Worm (Caenorhabditis elegans) whole organism, L4/young adult: ENCODE measurements around the gene CD4.11.

Experiments
- W03F9.2 ChIP-seq: fragments of 150-350 bp; optimal IDR thresholded peaks from 2 replicates; lab custom pipeline; 2014; ENCODE audit warnings: missing biosample characterization, missing genetic modification characterization
- dao-5 ChIP-seq: sonication (generic microtip); optimal IDR thresholded peaks from 2 replicates; lab custom pipeline; 2016; ENCODE audit warnings: missing genotype, missing genetic modification characterization, moderate library complexity, missing compliant biosample characterization
- him-1 ChIP-seq: sonication (generic microtip); optimal IDR thresholded peaks from 2 replicates; lab custom pipeline; 2016; ENCODE audit warnings: missing genotype, missing genetic modification reagents, missing genetic modification characterization, missing compliant biosample characterization

The CD4.11 gene

DNA sequence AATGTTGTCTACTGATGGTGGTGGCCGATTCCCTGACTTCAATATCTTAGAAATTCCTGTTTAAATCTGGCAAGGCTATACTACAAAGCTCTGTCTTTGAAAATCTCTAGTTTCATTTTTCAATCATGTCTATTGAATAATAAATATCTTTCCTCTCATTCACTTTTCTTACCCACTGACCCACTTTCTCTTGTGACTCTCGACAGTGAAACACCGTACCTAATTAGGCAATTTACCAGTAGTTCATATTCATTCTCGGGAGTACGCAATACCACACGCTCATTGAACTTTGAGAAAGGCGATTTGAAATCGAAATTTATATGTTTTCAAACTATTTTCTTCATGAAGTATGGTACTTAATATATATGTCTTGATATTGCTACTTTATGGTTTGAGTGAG is at the start of gene CD4.11:
TSS of gene CD4.11 (plus strand) at position 301 of the 400 bp plus-strand sequence.
- TF ChIP-seq dao-5 (tag; lab: Kevin White, UChicago) (no peak), W03F9.2 (tag; lab: Kevin White, UChicago) (no peak), him-1 (no peak)

DNA sequence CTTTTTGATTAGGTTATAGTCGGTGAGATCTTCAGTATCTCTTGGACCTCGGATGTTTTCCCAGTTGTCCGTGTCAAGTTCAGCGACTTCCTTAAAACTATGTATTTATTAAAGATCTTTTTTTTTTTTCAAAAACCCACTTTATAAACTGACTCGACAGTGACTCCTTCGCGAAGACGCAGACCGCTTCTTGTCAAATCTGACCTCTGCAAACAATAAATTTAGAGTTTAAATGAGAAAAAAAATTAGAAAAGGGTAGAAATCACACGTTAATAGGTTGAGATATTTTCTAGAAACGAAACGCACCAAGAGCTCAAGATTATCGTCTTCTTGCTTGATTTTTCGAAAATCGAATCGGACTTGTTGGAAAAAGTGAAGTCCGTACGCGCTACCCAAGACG is 49.2 kb upstream of the CD4.11 start, which contains the start of gene C24G6.8:
TSS of gene C24G6.8 (minus strand) at position 101 of the 400 bp plus-strand sequence.
- TF ChIP-seq him-1 (no peak), W03F9.2 (tag; lab: Kevin White, UChicago) (no peak), dao-5 (tag; lab: Kevin White, UChicago) (no peak)

DNA sequence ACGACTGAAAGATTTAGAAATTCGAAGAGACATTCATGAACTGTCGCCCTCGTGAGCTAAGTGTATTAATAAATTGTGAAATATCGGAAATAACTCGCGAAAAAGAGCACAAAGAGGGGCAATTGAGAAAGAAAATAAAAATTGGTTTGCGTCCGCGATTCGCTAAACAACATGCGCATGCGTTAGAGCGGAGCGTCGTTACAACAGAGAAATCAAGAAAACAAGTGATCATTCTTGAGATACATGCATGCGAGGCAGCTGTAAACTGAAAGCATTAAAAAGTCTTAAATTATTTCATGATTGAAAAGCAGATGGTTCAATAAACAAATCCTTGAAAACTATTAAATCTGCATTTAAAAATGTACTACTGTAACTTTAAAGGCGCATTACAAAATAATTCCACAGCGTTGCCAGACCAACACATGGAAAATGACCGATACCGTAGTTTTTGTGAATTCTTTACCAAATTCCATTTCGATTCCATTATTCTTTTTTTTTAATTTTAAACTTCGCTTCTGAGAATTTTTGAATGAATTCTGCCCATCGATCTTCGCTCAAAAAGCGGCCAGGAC is 48.6 kb upstream of the CD4.11 start, which contains the start of the genes cox-16 and syp-2:
TSS of gene cox-16 (minus strand) at position 4 of the 572 bp plus-strand sequence.
TSS of gene syp-2 (plus strand) at position 248 of the 572 bp plus-strand sequence.
- no peak for TF ChIP-seq dao-5 (tag; lab: Kevin White, UChicago)
- peak; percentile 35 for TF ChIP-seq W03F9.2 (tag; lab: Kevin White, UChicago)
- no peak for TF ChIP-seq him-1

DNA sequence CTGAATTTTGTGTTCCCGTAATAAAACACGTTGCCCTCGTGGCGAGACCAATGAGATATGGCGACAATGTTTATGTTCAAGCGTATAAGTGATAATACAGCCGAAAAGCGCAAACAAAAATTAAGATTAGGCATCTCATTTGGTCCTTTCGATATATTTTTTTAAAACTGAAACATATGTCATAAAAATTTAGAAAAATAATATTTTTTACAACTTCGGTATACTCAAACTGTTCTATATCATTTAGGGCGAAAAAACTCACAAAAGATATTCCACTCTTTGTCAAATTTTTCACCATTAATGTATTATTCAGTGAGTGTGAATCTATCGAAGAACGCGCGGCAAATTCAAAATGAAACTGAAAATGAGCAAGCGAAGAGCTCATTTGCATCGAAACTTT is 46.4 kb upstream of the CD4.11 start, which contains the start of gene cft-1:
TSS of gene cft-1 (plus strand) at position 301 of the 400 bp plus-strand sequence.
- TF ChIP-seq W03F9.2 (tag; lab: Kevin White, UChicago), result no peak
- no peak for TF ChIP-seq him-1
- TF ChIP-seq dao-5 (tag; lab: Kevin White, UChicago), result no peak

DNA sequence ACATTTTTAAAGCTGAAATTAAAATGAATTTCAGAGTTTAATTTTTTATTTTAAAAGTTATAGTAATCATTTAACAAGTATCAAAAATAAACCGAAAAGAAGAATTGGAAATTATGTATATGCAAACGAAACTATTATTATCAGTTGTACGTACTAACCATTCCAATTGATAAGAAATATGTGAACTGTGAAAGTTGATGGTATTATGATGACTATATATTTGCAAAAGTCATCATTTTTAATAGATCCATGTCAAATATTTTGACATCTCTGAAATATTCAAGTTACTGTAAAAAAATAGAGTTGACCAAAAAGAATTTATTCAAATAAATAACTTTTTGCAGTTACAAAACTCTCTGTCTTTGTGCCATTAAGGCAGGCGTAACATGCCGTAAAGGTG is 36.9 kb upstream of the CD4.11 start, which contains the start of gene ugt-48:
TSS of gene ugt-48 (minus strand) at position 12 of the 400 bp plus-strand sequence.
- TF ChIP-seq dao-5 (tag; lab: Kevin White, UChicago), result no peak
- no peak for TF ChIP-seq him-1
- TF ChIP-seq W03F9.2 (tag; lab: Kevin White, UChicago), result no peak

DNA sequence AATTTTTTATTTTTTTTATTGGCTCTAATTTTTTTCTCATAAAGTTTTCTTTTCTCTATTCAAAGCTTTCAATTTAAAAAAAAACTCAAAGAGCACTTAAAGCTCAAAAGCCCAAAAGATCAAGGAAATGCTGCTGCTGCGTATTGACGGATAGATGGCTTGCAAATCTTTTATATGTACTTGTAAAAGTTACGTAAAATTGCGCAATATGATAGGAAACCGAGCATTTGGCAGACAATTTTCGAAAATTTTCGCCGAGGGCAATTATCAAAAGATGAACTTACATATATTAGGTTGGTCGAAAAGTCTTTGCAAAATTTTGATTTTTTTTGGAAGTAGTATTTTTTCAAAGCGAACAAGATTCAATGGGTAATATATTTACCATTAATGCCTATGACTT is 36.4 kb upstream of the CD4.11 start:
- no peak for TF ChIP-seq dao-5 (tag; lab: Kevin White, UChicago)
- no peak for TF ChIP-seq W03F9.2 (tag; lab: Kevin White, UChicago)
- no peak for TF ChIP-seq him-1

DNA sequence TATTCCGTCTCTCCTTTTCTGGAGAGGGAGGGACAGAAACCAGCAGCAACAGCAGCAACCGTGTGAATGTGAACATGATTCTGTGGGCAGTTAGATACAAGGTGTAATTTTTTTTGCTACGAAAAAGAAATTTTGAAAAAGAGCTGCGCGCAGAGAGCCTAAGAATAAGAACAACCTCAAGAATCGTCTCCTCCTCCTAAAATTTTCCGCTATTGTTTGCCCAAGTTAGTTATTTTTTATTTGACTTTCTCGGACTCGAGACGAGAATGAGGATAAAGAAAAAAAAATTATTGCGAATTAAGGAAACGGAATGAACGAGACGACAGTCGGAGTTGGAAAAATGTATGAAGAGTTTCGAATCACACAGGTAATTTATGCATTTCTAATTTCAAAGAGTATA is 26.3 kb upstream of the CD4.11 start, which contains the start of gene glb-5:
TSS of gene glb-5 (plus strand) at position 301 of the 400 bp plus-strand sequence.
- TF ChIP-seq W03F9.2 (tag; lab: Kevin White, UChicago), result no peak
- no peak for TF ChIP-seq dao-5 (tag; lab: Kevin White, UChicago)
- TF ChIP-seq him-1, result no peak

DNA sequence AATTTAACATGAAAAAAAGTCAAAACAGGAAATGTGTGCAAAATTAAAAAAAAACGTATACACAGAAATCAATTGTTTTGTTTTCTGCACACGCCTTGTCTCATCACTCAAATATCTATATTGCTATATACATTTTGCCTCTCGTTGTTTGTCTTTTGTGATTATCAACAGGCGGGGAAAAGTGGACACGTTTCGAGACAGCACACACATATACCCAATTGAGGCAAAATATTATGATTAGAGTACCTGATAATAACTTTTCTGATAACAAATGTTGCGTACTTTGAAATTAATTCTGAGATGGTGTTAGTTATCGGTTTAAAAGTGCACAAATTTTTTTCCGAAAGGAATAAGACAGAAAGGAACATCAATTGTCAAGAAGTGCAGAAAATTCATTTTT is 25.1 kb upstream of the CD4.11 start:
- TF ChIP-seq him-1 (no peak), W03F9.2 (tag; lab: Kevin White, UChicago) (no peak), dao-5 (tag; lab: Kevin White, UChicago) (no peak)

DNA sequence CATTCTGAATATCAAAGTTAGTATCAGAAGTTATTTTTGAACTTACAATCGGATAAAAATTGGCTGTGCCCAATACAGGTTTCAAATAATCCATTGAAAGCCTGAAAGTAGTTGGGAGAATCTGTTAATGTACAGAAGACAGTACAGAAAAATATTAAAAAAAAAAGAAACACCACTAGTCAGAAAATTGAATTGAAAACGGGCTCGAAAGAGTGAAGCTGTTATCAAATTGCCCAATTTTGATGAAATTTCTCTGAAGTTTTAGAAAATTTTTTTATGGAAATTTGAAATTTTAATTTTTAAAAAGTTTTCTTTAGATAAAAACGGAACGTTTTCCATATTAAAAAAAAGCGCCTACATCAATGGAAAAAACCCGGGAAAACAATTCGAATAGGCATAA is 17.8 kb upstream of the CD4.11 start, which contains the start of gene C18C4.7:
TSS of gene C18C4.7 (minus strand) at position 101 of the 400 bp plus-strand sequence.
- TF ChIP-seq dao-5 (tag; lab: Kevin White, UChicago) (no peak), W03F9.2 (tag; lab: Kevin White, UChicago) (no peak), him-1 (no peak)

DNA sequence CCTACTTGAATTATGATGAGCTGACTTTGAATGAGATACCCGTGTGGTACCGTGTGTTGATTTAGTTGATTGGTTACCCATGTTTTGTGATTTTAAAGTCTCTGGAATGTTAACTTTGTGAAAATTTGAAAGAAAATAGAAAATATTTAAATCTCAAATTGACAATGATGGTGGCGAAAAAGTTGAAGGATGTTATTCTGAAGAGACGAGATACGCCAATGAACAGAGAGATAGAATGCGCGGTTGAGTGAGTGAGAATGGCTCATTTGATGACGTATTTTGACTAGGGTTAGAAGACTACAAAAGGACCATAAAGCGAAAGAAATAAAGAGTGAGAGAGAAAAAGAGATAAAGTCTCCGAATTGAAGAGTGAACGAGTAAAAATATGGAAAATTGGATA is 14.5 kb upstream of the CD4.11 start, which contains the start of gene glb-6:
TSS of gene glb-6 (minus strand) at position 101 of the 400 bp plus-strand sequence.
- no peak for TF ChIP-seq dao-5 (tag; lab: Kevin White, UChicago)
- TF ChIP-seq him-1, result no peak
- TF ChIP-seq W03F9.2 (tag; lab: Kevin White, UChicago), result no peak

DNA sequence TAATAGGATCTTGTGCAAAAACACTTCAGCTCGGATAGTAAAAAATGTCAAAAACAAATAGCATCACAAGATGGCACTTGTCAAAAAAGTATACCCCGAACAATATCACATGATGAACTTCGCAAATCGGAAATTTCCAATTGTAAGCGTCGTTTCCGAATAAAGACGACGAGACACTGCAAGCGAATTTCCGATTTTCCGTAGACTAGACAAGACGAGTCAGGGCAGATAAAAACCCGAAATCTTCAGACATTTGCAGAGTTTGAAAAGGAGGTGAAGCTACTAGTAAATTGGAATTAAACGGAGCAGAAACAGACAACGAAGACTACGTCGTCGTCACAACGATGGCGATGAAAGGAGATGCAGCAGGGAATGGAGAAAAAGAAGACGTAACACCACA is 13.2 kb upstream of the CD4.11 start:
- no peak for TF ChIP-seq him-1

DNA sequence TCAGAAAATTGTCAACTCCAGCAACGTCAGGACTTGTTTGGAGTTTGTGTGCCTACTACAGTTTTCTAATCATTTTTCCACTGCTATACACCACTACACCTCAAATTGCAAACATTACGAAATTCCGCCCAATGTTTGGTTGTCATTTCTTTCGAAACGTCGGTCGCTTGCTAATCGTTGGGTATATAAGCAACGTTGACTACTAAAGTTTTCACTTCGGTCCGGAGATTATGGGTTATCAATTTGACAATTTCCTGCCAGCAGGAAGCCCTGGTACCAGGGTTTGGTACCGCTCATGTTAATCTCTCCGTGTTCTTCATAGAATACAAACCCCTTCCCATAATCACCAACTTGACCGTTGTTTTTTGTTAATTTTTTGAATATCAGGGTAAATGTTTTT is 8.9 kb upstream of the CD4.11 start:
- peak; percentile 27 for TF ChIP-seq him-1
- no peak for TF ChIP-seq dao-5 (tag; lab: Kevin White, UChicago)
- TF ChIP-seq W03F9.2 (tag; lab: Kevin White, UChicago), result peak; percentile 54

DNA sequence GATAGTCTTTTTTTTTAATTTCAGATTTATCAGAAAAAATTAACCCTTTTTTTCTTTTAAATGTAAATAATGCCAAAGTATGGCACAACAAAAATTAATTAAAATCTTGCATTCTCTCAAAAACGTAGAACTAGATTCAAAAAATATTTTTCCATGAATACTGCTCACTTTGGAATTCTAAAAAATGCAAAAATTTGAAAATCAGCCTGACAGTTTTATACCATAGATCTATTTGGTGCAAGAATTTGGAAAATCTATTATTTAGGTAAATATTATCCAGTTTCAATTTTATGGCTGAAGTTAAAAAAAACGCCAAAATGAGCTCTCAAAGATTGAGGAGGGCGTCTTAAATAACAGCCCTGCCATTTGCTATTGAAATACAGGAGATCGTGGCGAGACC is 5.3 kb upstream of the CD4.11 start:
- TF ChIP-seq him-1 (no peak), dao-5 (tag; lab: Kevin White, UChicago) (no peak), W03F9.2 (tag; lab: Kevin White, UChicago) (no peak)

DNA sequence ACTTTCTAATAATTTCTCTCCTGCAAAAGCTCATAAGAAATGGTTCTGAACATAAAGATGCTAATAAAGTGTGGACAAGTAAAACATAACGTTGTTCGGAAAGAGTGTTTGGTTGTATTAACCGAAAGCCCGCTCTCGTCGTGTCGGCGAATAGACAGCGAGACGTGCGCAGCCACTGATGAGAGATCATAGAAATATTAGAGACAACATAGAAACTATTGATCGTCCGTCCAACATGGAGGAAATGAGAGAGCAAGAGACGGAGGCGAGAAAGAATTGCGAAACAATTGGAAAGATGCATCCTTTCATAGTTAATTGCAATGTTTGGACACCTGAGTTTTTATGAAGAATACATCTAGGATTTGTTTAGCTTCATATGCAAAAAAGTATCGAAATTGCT is 4.4 kb upstream of the CD4.11 start:
- TF ChIP-seq dao-5 (tag; lab: Kevin White, UChicago), result no peak
- no peak for TF ChIP-seq W03F9.2 (tag; lab: Kevin White, UChicago)
- TF ChIP-seq him-1, result no peak

DNA sequence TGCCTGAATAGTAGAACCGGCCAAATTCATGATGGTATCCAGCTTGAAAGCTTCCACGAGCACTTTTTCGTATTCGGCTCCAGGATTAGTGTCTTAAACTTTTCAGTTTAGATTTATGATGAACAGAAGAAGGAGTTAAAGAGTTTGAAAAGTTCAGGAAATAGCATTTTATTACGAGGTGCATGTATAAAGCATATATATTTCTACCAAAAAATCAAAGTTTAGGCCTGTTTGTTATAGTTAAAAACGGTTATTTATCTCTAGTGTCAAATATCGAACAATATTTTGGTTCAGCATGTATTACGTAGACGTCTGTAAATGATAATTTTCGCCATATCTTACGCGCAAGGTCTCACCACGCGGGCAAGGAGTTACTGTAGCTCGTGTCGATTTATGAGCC is 3.6 kb upstream of the CD4.11 start, which contains the start of gene klc-2:
TSS of gene klc-2 (minus strand) at position 101 of the 400 bp plus-strand sequence.
- TF ChIP-seq W03F9.2 (tag; lab: Kevin White, UChicago), result no peak
- no peak for TF ChIP-seq him-1
- TF ChIP-seq dao-5 (tag; lab: Kevin White, UChicago), result no peak
